Worm (Caenorhabditis elegans): ENCODE data around the gene rabr-1.

rabr-1 gene

DNA sequence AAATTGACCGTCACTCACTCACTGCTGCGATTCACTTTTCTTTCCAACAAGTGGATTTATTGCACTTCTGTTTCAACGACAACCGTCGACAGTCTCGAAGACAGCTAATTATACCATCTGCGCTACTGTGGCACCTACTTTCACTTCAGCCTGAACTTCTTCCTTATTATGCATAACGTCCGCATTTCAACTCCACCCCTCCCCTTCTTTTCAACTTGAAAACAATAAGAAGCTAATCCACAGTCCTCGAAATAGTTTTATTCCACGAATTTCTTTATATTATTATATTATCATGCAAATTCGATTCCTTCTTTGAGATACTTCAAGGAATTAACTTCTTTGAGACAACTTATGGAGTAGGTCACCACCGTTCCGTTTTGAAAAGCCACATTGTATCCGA lies 24.7 kb upstream of the rabr-1 start, which contains the start of gene R04B3.1:
R04B3.1 (minus strand) TSS at position 101 of the 400 bp plus-strand sequence.
- TF ChIP-seq mep-1 (tag; optimal IDR thresholded peaks at IDR 0.05) (no peak), mab-5 (tag; optimal IDR thresholded peaks at IDR 0.05) (no peak), lsy-2 (tag; optimal IDR thresholded peaks at IDR 0.05) (no peak), sptf-1 (tag; optimal IDR thresholded peaks at IDR 0.05) (no peak), blmp-1 (tag; optimal IDR thresholded peaks at IDR 0.05) (no peak), lin-13 (tag; optimal IDR thresholded peaks at IDR 0.05) (no peak), M03D4.4 (tag; optimal IDR thresholded peaks at IDR 0.05) (no peak), drap-1 (GFP tag; optimal IDR thresholded peaks at IDR 0.05) (no peak), ces-1 (GFP tag; optimal IDR thresholded peaks at IDR 0.05) (no peak)

DNA sequence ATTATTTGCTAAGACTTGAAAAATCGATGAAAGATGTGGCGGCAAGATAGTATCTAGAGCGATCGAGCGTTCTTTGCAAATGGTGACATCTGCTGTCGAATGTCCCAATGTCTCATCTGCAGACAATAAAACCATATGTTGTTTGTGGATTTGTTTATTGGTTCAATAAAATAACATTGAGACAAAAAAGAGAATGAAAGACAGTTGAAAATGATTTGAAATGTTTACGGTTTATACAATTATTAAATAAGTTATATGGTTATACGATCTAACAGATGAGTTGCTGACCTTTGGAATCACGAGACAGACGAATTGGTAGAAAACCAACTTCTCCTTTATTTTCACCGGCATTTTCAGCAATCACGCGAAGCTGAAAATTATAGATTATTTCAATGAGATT lies 22.4 kb upstream of the rabr-1 start, which contains the start of gene R04B3.2:
R04B3.2 (minus strand) TSS at position 101 of the 400 bp plus-strand sequence.
- peak; percentile 51 for TF ChIP-seq lin-32 (GFP tag; optimal IDR thresholded peaks at IDR 0.05)
- no peak for TF ChIP-seq unc-39 (tag; optimal IDR thresholded peaks at IDR 0.05)
- no peak for TF ChIP-seq ces-1 (GFP tag; optimal IDR thresholded peaks at IDR 0.05)

DNA sequence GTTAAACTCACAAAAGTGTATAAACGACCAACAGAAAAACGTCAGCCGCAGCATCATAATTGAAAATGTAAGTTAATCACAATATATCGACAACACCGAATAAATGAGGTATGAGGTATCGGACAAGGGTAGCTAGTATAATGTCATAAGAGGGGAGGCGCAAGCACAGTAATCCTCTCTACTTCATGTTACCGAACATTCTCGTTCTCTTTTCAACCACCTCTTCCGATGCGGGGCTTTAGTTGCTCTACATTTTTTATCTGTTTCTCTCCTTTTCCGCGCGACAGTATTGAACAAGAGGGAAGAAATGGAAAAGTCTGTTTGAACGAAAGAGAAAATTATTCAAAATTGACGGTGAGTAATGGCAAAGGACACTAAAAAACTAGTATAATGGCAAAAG lies 20.1 kb upstream of the rabr-1 start, which contains the start of gene R04B3.3:
R04B3.3 (minus strand) TSS at position 101 of the 400 bp plus-strand sequence.
- TF ChIP-seq unc-62 (GFP tag; optimal IDR thresholded peaks at IDR 0.05) = no peak
- no peak for TF ChIP-seq zip-8 (tag; optimal IDR thresholded peaks at IDR 0.05)
- no peak for TF ChIP-seq bed-3 (GFP tag; optimal IDR thresholded peaks at IDR 0.05)
- TF ChIP-seq ztf-11 (tag; optimal IDR thresholded peaks at IDR 0.05) = no peak
- TF ChIP-seq M03D4.4 (tag; optimal IDR thresholded peaks at IDR 0.05) = no peak
- TF ChIP-seq ceh-39 (tag; optimal IDR thresholded peaks at IDR 0.05) = no peak
- TF ChIP-seq hlh-1 (tag; optimal IDR thresholded peaks at IDR 0.05) = no peak
- TF ChIP-seq pha-4 (tag; optimal IDR thresholded peaks at IDR 0.05) = no peak

DNA sequence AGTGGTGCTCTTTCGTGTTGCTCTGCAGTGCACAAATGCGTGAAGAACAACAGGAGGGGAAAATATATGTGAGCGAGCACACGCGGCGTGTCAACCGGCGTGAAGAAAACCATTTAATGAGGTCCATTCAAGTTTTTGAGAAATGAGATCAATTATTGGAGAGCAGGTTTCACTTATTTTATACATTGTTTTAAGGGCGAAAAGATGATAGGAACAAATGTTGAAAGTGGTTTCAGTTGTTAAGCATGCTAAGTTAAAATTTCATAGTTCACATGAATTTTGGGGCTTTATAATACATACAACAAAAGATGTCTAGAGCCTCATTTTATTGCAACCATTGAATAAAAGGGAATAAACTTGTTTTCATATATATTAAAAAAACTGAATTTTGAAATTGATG lies 17.2 kb upstream of the rabr-1 start, which contains the start of gene K02E10.5:
K02E10.5 (minus strand) TSS at position 101 of the 400 bp plus-strand sequence.
- TF ChIP-seq tbx-8 (GFP tag; optimal IDR thresholded peaks at IDR 0.05) = no peak
- no peak for TF ChIP-seq nhr-2 (tag; optimal IDR thresholded peaks at IDR 0.05)
- no peak for TF ChIP-seq mls-2 (tag; optimal IDR thresholded peaks at IDR 0.05)
- no peak for TF ChIP-seq unc-120 (tag; optimal IDR thresholded peaks at IDR 0.05; ENCODE audit: poor library complexity, severe bottlenecking)
- no peak for TF ChIP-seq lsy-2 (tag; optimal IDR thresholded peaks at IDR 0.05)
- no peak for TF ChIP-seq ham-2 (GFP tag; optimal IDR thresholded peaks at IDR 0.05)
- TF ChIP-seq mab-5 (tag; optimal IDR thresholded peaks at IDR 0.05) = no peak
- no peak for TF ChIP-seq elt-3 (tag; optimal IDR thresholded peaks at IDR 0.05)
- no peak for TF ChIP-seq ceh-83 (GFP tag; optimal IDR thresholded peaks at IDR 0.05)

DNA sequence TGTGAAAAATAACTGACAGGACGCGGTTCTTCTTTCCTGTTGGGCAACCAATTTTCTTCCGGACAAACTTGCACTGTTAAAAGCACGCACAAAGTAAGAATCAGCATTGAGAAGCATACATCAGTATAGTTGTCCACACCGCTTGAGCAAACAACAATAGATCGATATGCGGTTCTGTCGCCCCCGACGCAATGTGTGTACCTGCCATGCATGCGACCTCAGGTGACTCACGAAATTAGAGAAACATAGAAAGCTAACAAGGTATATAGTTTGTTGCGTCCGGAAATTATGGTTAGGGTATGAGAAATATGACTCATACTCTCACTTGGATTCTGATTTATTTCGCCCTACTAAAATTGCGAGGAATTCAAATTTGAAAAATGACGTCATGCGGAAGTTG lies 13.4 kb upstream of the rabr-1 start, which contains the start of gene K02E10.6:
K02E10.6 (minus strand) TSS at position 149 of the 400 bp plus-strand sequence.
- TF ChIP-seq hlh-1 (tag; optimal IDR thresholded peaks at IDR 0.05) (no peak), pha-4 (tag; optimal IDR thresholded peaks at IDR 0.05) (peak; percentile 63)

DNA sequence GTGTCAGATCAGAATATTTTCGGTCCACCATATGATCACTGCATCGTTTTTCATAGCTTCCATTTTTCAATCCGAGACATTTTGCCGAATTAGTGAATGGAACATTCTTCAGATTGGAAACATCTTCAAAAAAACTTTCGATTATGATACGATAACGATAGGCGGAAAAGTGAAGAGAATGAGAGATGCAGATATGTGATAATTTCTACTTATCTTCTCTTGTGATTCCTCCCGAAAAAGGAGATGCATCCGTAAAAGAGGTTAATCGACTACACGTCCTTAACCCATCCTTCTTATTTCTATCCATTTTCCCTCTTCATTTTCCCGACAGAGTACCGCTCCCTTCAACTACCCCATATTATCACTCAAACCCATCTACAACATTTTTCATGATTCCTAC lies 12.9 kb upstream of the rabr-1 start, which contains the start of gene K02E10.4:
K02E10.4 (plus strand) TSS at position 186 of the 400 bp plus-strand sequence.
- no peak for TF ChIP-seq pha-4 (tag; optimal IDR thresholded peaks at IDR 0.05)
- no peak for TF ChIP-seq M03D4.4 (tag; optimal IDR thresholded peaks at IDR 0.05)
- peak; percentile 53 for TF ChIP-seq elt-1 (tag; optimal IDR thresholded peaks at IDR 0.05; ENCODE audit: borderline replicate concordance, insufficient read depth)

DNA sequence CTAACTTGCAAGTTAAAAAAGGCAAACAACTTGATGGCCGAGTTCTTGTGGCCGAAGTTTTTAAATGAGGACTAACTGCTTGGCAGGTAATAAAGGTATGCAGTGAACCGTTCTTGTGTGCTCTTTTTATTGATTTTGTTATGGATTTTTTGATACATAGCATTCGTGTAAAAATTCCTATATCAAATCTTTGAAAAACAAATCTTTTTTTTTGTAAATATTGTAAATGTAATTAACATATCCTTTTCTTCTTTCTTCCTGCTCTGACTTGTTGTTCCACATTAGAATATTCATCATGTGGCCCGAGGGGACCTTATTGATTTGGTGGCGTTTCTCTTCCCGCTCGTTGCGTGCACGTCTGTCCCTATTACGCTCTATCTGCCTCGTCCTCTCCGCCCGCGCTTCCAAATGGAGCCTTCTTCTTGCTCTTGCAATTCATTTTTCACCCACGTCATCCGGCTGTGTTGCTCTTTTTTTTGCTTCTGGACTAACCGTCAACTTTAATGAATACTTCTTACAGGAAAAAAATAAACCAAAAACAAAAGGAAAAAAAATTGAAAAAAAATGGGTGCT lies 7.4 kb upstream of the rabr-1 start, which contains the start of gene hid-1:
hid-1 (plus strand) TSS at position 523 of the 573 bp plus-strand sequence.
- TF ChIP-seq ces-1 (GFP tag; optimal IDR thresholded peaks at IDR 0.05) (peak; percentile 74), zip-8 (tag; optimal IDR thresholded peaks at IDR 0.05) (no peak)
